Fruit fly (Drosophila melanogaster) whole organism, embryonic: Measurements from ENCODE around the gene asf1.

ENCODE experiments used
- Asciz ChIP-seq: fragments of 200-800 bp; sonication (Bioruptor generic); optimal IDR thresholded peaks from 2 replicates; lab custom pipeline; 2017; ENCODE audit warnings: missing biosample characterization, mild to moderate bottlenecking, missing genetic modification characterization, missing genetic modification reagents
- B-H2 ChIP-seq: fragments of 200-800 bp; sonication (Bioruptor generic); optimal IDR thresholded peaks from 2 replicates; lab custom pipeline; 2018; ENCODE audit warnings: missing biosample characterization, mild to moderate bottlenecking, missing genetic modification characterization
- CG10959 ChIP-seq: fragments of 200-800 bp; sonication (Bioruptor generic); IDR thresholded peaks from 2 replicates; pipeline ENCODE4 v1.3.6; 2022; ENCODE audit warnings: missing biosample characterization, missing genetic modification characterization
- CG11560 ChIP-seq: fragments of 200-800 bp; sonication (Bioruptor generic); IDR thresholded peaks from 3 replicates; pipeline ENCODE4 v1.3.6; 2022; ENCODE audit warnings: missing biosample characterization, missing genetic modification characterization
- CG11696 ChIP-seq: fragments of 200-800 bp; sonication (Bioruptor generic); IDR thresholded peaks from 2 replicates; pipeline ENCODE4 v1.3.6; 2022; ENCODE audit warnings: missing biosample characterization, missing genetic modification characterization
- CG12659 ChIP-seq: fragments of 200-800 bp; sonication (Bioruptor generic); optimal IDR thresholded peaks from 3 replicates; lab custom pipeline; 2017; ENCODE audit warnings: mild to moderate bottlenecking, missing biosample characterization, missing genetic modification reagents, missing genetic modification characterization
- CG13775 ChIP-seq: fragments of 200-800 bp; sonication (Bioruptor generic); optimal IDR thresholded peaks from 3 replicates; lab custom pipeline; 2017; ENCODE audit warnings: missing biosample characterization, mild to moderate bottlenecking, missing genetic modification characterization
- CG1603 ChIP-seq: fragments of 200-800 bp; sonication (Bioruptor generic); optimal IDR thresholded peaks from 2 replicates; lab custom pipeline; 2019; ENCODE audit warnings: missing biosample characterization, mild to moderate bottlenecking, missing genetic modification characterization, moderate library complexity
- CG2116 ChIP-seq: fragments of 200-800 bp; sonication (Bioruptor generic); optimal IDR thresholded peaks from 3 replicates; lab custom pipeline; 2018; ENCODE audit warnings: missing biosample characterization, mild to moderate bottlenecking, missing genetic modification characterization
- CG2875 ChIP-seq: fragments of 200-800 bp; sonication (Bioruptor generic); optimal IDR thresholded peaks from 2 replicates; lab custom pipeline; 2017; ENCODE audit warnings: missing biosample characterization, mild to moderate bottlenecking, missing genetic modification characterization, missing genetic modification reagents
- CG30403 ChIP-seq: fragments of 200-800 bp; sonication (Bioruptor generic); optimal IDR thresholded peaks from 3 replicates; lab custom pipeline; 2016; ENCODE audit warnings: missing biosample characterization, missing genetic modification characterization
- CG31388 ChIP-seq: fragments of 200-800 bp; sonication (Bioruptor generic); optimal IDR thresholded peaks from 2 replicates; lab custom pipeline; 2016; ENCODE audit warnings: missing biosample characterization, missing genetic modification characterization
- CG4730 ChIP-seq: fragments of 200-800 bp; sonication (Bioruptor generic); IDR thresholded peaks from 2 replicates; pipeline ENCODE4 v1.3.6; 2022; ENCODE audit warnings: missing biosample characterization, missing genetic modification characterization
- CG7928 ChIP-seq: fragments of 200-800 bp; sonication (Bioruptor generic); optimal IDR thresholded peaks from 2 replicates; lab custom pipeline; 2017; ENCODE audit warnings: missing biosample characterization, mild to moderate bottlenecking, missing genetic modification characterization
- CG8359 ChIP-seq: fragments of 200-800 bp; sonication (Bioruptor generic); optimal IDR thresholded peaks from 2 replicates; lab custom pipeline; 2017; ENCODE audit warnings: missing biosample characterization, mild to moderate bottlenecking, missing genetic modification characterization, borderline replicate concordance
- CG9215 ChIP-seq: fragments of 200-800 bp; sonication (Bioruptor generic); IDR thresholded peaks from 2 replicates; pipeline ENCODE4 v1.3.6; 2022; ENCODE audit warnings: missing biosample characterization, missing genetic modification characterization
- CHES-1-like ChIP-seq: fragments of 200-800 bp; sonication (Bioruptor generic); optimal IDR thresholded peaks from 2 replicates; lab custom pipeline; 2016; ENCODE audit warnings: missing biosample characterization, missing genetic modification characterization
- Chrac-16 ChIP-seq: fragments of 200-800 bp; sonication (Bioruptor generic); optimal IDR thresholded peaks from 3 replicates; lab custom pipeline; 2016; ENCODE audit warnings: missing biosample characterization, missing genetic modification characterization
- CkIIα-i1 ChIP-seq: fragments of 200-800 bp; sonication (Bioruptor generic); IDR thresholded peaks from 2 replicates; pipeline ENCODE4 v1.3.6; 2022; ENCODE audit warnings: missing biosample characterization, missing genetic modification characterization
- Dll ChIP-seq: fragments of 200-800 bp; sonication (Bioruptor generic); IDR thresholded peaks from 4 replicates; pipeline ENCODE4 v1.3.6; 2022; ENCODE audit warnings: missing biosample characterization, missing genetic modification characterization; ENCODE audit not compliant: partially characterized antibody
- Fer2 ChIP-seq: fragments of 200-800 bp; sonication (Bioruptor generic); optimal IDR thresholded peaks from 2 replicates; lab custom pipeline; 2018; ENCODE audit warnings: missing biosample characterization, mild to moderate bottlenecking, missing genetic modification characterization, moderate library complexity
- H2.0 ChIP-seq: fragments of 200-800 bp; sonication (Bioruptor generic); IDR thresholded peaks from 2 replicates; pipeline ENCODE4 v1.3.6; 2022; ENCODE audit warnings: missing biosample characterization, missing genetic modification characterization
- HLH3B ChIP-seq: fragments of 200-800 bp; sonication (Bioruptor generic); IDR thresholded peaks from 2 replicates; pipeline ENCODE4 v1.3.6; 2022; ENCODE audit warnings: missing biosample characterization, missing genetic modification characterization
- HmgD ChIP-seq: fragments of 200-800 bp; sonication (Bioruptor generic); optimal IDR thresholded peaks from 3 replicates; lab custom pipeline; 2016; ENCODE audit warnings: missing biosample characterization, missing genetic modification characterization
- Hmx ChIP-seq: fragments of 200-800 bp; sonication (Bioruptor generic); optimal IDR thresholded peaks from 2 replicates; lab custom pipeline; 2016; ENCODE audit warnings: missing biosample characterization, missing genetic modification characterization
- MBD-R2 ChIP-seq: fragments of 200-800 bp; sonication (Bioruptor generic); IDR thresholded peaks from 2 replicates; pipeline ENCODE4 v1.3.6; 2022; ENCODE audit warnings: missing biosample characterization, missing genetic modification characterization
- MTF-1 ChIP-seq: fragments of 200-800 bp; sonication (Bioruptor generic); optimal IDR thresholded peaks from 2 replicates; lab custom pipeline; 2018; ENCODE audit warnings: missing biosample characterization, mild to moderate bottlenecking, missing genetic modification characterization, borderline replicate concordance
- PHDP ChIP-seq: fragments of 200-800 bp; sonication (Bioruptor generic); optimal IDR thresholded peaks from 3 replicates; lab custom pipeline; 2018; ENCODE audit warnings: missing biosample characterization, mild to moderate bottlenecking, missing genetic modification characterization, moderate library complexity
- Six4 ChIP-seq: fragments of 200-800 bp; sonication (Bioruptor generic); optimal IDR thresholded peaks from 2 replicates; lab custom pipeline; 2016; ENCODE audit warnings: missing biosample characterization, missing genetic modification characterization
- Sox102F ChIP-seq: fragments of 200-800 bp; sonication (Bioruptor generic); optimal IDR thresholded peaks from 2 replicates; lab custom pipeline; 2018; ENCODE audit warnings: missing biosample characterization, mild to moderate bottlenecking, missing genetic modification characterization, moderate library complexity
- Sry-δ ChIP-seq: fragments of 200-800 bp; sonication (Bioruptor generic); optimal IDR thresholded peaks from 2 replicates; lab custom pipeline; 2016; ENCODE audit warnings: missing biosample characterization, missing genetic modification characterization
- TFAM ChIP-seq: fragments of 200-800 bp; sonication (Bioruptor generic); optimal IDR thresholded peaks from 2 replicates; lab custom pipeline; 2017; ENCODE audit warnings: missing biosample characterization, missing genetic modification characterization, inconsistent platforms
- Xbp1 ChIP-seq: fragments of 200-800 bp; sonication (Bioruptor generic); optimal IDR thresholded peaks from 3 replicates; lab custom pipeline; 2016; ENCODE audit warnings: missing biosample characterization, mild to moderate bottlenecking, missing genetic modification characterization
- az2 ChIP-seq: fragments of 200-800 bp; sonication (Bioruptor generic); optimal IDR thresholded peaks from 3 replicates; lab custom pipeline; 2016; ENCODE audit warnings: missing biosample characterization, missing genetic modification characterization
- bowl ChIP-seq: fragments of 200-800 bp; sonication (Bioruptor generic); IDR thresholded peaks from 2 replicates; pipeline ENCODE4 v1.3.6; 2022; ENCODE audit warnings: missing biosample characterization, missing genetic modification characterization
- cas ChIP-seq: fragments of 200-800 bp; sonication (Bioruptor generic); IDR thresholded peaks from 2 replicates; pipeline ENCODE4 v1.3.6; 2022; ENCODE audit warnings: missing biosample characterization, missing genetic modification characterization
- chif ChIP-seq, 2 experiments: fragments of 200-800 bp; sonication (Bioruptor generic); optimal IDR thresholded peaks; 3 replicates each; lab custom pipeline; 2016; ENCODE audit warnings: missing biosample characterization in 2 of 2, missing genetic modification characterization in 2 of 2
- chm ChIP-seq: fragments of 200-800 bp; sonication (Bioruptor generic); IDR thresholded peaks from 2 replicates; pipeline ENCODE4 v1.3.6; 2022; ENCODE audit warnings: missing biosample characterization, missing genetic modification characterization
- dmrt11E ChIP-seq: fragments of 200-800 bp; sonication (Bioruptor generic); optimal IDR thresholded peaks from 3 replicates; lab custom pipeline; 2018; ENCODE audit warnings: missing biosample characterization, mild to moderate bottlenecking, missing genetic modification characterization, moderate library complexity
- gsb ChIP-seq: fragments of 200-800 bp; sonication (Bioruptor generic); IDR thresholded peaks from 2 replicates; pipeline ENCODE4 v1.3.6; 2022; ENCODE audit warnings: missing biosample characterization, missing genetic modification characterization
- h ChIP-seq: fragments of >200 bp; optimal IDR thresholded peaks from 2 replicates; lab custom pipeline; 2017
- knrl ChIP-seq: fragments of 200-800 bp; sonication (Bioruptor generic); IDR thresholded peaks from 3 replicates; pipeline ENCODE4 v1.3.6; 2022; ENCODE audit warnings: missing biosample characterization, missing genetic modification characterization; ENCODE audit not compliant: partially characterized antibody
- lmd ChIP-seq: fragments of 200-800 bp; sonication (Bioruptor generic); IDR thresholded peaks from 2 replicates; pipeline ENCODE4 v1.3.6; 2022; ENCODE audit warnings: missing biosample characterization, missing genetic modification characterization
- luna ChIP-seq: fragments of 200-800 bp; sonication (Bioruptor generic); optimal IDR thresholded peaks from 2 replicates; lab custom pipeline; 2016; ENCODE audit warnings: missing biosample characterization, missing genetic modification characterization
- sens ChIP-seq: fragments of 200-800 bp; sonication (Bioruptor generic); peaks from one replicate; lab custom pipeline; 2016; ENCODE audit warnings: missing biosample characterization, missing genetic modification characterization
- shn ChIP-seq: fragments of 200-800 bp; sonication (Bioruptor generic); optimal IDR thresholded peaks from 3 replicates; lab custom pipeline; 2016; ENCODE audit warnings: missing biosample characterization, missing genetic modification characterization
- sim ChIP-seq: fragments of 200-800 bp; sonication (Bioruptor generic); IDR thresholded peaks from 2 replicates; pipeline ENCODE4 v1.3.6; 2022; ENCODE audit warnings: missing biosample characterization, missing genetic modification characterization
- slbo ChIP-seq: fragments of 200-800 bp; sonication (Bioruptor generic); IDR thresholded peaks from 2 replicates; pipeline ENCODE4 v1.3.6; 2022; ENCODE audit warnings: missing biosample characterization, missing genetic modification characterization
- slou ChIP-seq: fragments of 200-800 bp; sonication (Bioruptor generic); optimal IDR thresholded peaks from 3 replicates; lab custom pipeline; 2016; ENCODE audit warnings: missing biosample characterization, missing genetic modification characterization
- tup ChIP-seq: fragments of 200-800 bp; sonication (Bioruptor generic); optimal IDR thresholded peaks from 2 replicates; lab custom pipeline; 2016; ENCODE audit warnings: missing biosample characterization, mild to moderate bottlenecking, missing genetic modification characterization, moderate library complexity
- yki ChIP-seq: fragments of >200 bp; optimal IDR thresholded peaks from 3 replicates; lab custom pipeline; 2018
- zfh1 ChIP-seq: fragments of 200-800 bp; sonication (Bioruptor generic); IDR thresholded peaks from 3 replicates; pipeline ENCODE4 v1.3.6; 2022; ENCODE audit warnings: missing biosample characterization, missing genetic modification characterization

Gene asf1

DNA sequence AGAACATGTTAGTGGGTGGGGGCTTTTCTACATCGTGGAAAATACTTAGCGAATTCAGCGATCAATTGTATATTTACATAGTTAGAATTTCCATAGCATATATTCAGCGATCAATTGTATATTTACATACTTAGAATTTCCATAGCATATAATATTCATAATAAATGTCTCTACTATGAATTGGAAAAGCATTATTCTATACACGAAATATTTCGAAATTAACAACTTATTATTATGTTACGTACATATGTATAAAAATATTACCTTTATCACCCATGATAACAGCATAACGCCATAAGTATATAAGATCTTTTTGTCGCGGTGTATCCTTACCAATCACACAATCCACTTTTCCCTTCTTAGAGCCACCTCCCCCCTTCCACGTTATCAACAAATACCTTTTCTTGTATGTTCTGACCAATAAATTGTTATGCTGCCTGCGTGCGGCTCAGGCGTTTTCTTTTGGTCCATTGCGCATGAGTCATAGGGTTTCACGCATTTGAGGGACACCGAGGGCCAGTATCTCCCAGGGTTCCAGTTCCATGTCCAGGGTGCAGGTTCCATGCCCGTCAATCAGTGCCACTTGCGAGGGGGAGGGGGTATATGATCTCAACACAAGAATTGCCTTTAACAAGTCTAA lies 18.2 kb downstream of the asf1 start (continued):
- TF ChIP-seq sens (peak; percentile 89), gsb (no peak), lmd (GFP tag; lab: Robert Waterston, UW) (no peak), az2 (peak; percentile 42), zfh1 (GFP tag; lab: Robert Waterston, UW) (peak; percentile 50; the same call in 1 of the 3 replicates), CG10959 (no peak), Dll (GFP tag; lab: Robert Waterston, UW) (no peak), Fer2 (tag; lab: Kevin White, UChicago) (no peak), Xbp1 (GFP tag; lab: Kevin White, UChicago) (peak; percentile 9), Sox102F (GFP tag; lab: Kevin White, UChicago) (no peak), Hmx (GFP tag; lab: Kevin White, UChicago) (no peak), B-H2 (GFP tag; lab: Kevin White, UChicago) (no peak), MTF-1 (GFP tag; lab: Kevin White, UChicago) (no peak), sim (GFP tag; lab: Robert Waterston, UW) (no peak), Six4 (GFP tag; lab: Kevin White, UChicago) (peak; percentile 47), H2.0 (GFP tag; lab: Robert Waterston, UW) (no peak), shn (GFP tag; lab: Kevin White, UChicago) (no peak), knrl (no peak), tup (GFP tag; lab: Kevin White, UChicago) (no peak), Chrac-16 (GFP tag; lab: Kevin White, UChicago) (peak; percentile 48), CG9215 (no peak), HLH3B (GFP tag; lab: Robert Waterston, UW) (no peak), CG2116 (peak; percentile 48), CG1603 (tag; lab: Kevin White, UChicago) (peak; percentile 52), CG2875 (GFP tag; lab: Kevin White, UChicago) (peak; percentile 31), CG4730 (GFP tag; lab: Robert Waterston, UW) (no peak), CG13775 (peak; percentile 79), CkIIα-i1 (GFP tag; lab: Robert Waterston, UW) (no peak), PHDP (tag; lab: Kevin White, UChicago) (peak; percentile 3), yki (no peak), TFAM (GFP tag; lab: Kevin White, UChicago) (no peak), CG7928 (GFP tag; lab: Kevin White, UChicago) (no peak), CG11560 (tag; lab: Robert Waterston, UW) (no peak), luna (GFP tag; lab: Kevin White, UChicago) (no peak), chif (GFP tag; optimal IDR thresholded peaks at IDR 0.05; lab: Kevin White, UChicago) (peak in 1 of 2 experiments; percentile 60), MBD-R2 (GFP tag; lab: Robert Waterston, UW) (no peak), bowl (GFP tag; lab: Robert Waterston, UW) (no peak), slou (GFP tag; lab: Kevin White, UChicago) (no peak), CG8359 (GFP tag; lab: Kevin White, UChicago) (peak; percentile 13), CG30403 (peak; percentile 54), slbo (no peak), CG11696 (0 out of 2 replicates have a peak, but pooled peaks have one; percentile 11), dmrt11E (peak; percentile 96), Asciz (GFP tag; lab: Kevin White, UChicago) (no peak), h (no peak), CHES-1-like (no peak), cas (GFP tag; lab: Robert Waterston, UW) (no peak), CG12659 (GFP tag; lab: Kevin White, UChicago) (peak; percentile 19), CG31388 (GFP tag; lab: Kevin White, UChicago) (no peak), Sry-δ (GFP tag; lab: Kevin White, UChicago) (no peak), chm (no peak), HmgD (GFP tag; lab: Kevin White, UChicago) (no peak)
